Worm (Caenorhabditis elegans) whole organism, young adult: ENCODE measurements around the gene F40A3.7.
A peak's percentile ranks its signal among the peaks of the same experiment; 100 is the strongest.

ENCODE experiments used
- B0019.2 ChIP-seq: fragments of 200-800 bp; sonication (Bioruptor generic); conservative IDR thresholded peaks from 2 replicates; pipeline ENCODE4 v1.3.6; 2022; ENCODE audit warnings: missing genetic modification reagents, missing genetic modification characterization, missing compliant biosample characterization
- B0261.1 ChIP-seq: sonication (generic microtip); optimal IDR thresholded peaks from 2 replicates; lab custom pipeline; 2016; ENCODE audit warnings: mild to moderate bottlenecking, missing genetic modification characterization, moderate library complexity, missing compliant biosample characterization
- C17E4.6 ChIP-seq: fragments of 200-800 bp; sonication (Bioruptor generic); IDR thresholded peaks from 2 replicates; pipeline ENCODE4 v1.3.6; 2022; ENCODE audit warnings: missing genetic modification reagents, missing genetic modification characterization, missing compliant biosample characterization
- F10E7.11 ChIP-seq: sonication (generic microtip); optimal IDR thresholded peaks from 2 replicates; lab custom pipeline; 2017; ENCODE audit warnings: mild to moderate bottlenecking, missing genetic modification characterization, moderate library complexity, missing compliant biosample characterization
- F23B12.7 ChIP-seq: sonication (generic microtip); optimal IDR thresholded peaks from 2 replicates; lab custom pipeline; 2017; ENCODE audit warnings: missing genetic modification characterization, mild to moderate bottlenecking, missing compliant biosample characterization, antibody characterized with exemption, moderate library complexity; ENCODE audit not compliant: insufficient read depth
- F37B4.10 ChIP-seq: fragments of 200-800 bp; sonication (Bioruptor generic); IDR thresholded peaks from 2 replicates; pipeline ENCODE4 v1.3.6; 2022; ENCODE audit warnings: missing genetic modification characterization, missing compliant biosample characterization
- F55B11.4 ChIP-seq: sonication (generic microtip); optimal IDR thresholded peaks from 2 replicates; lab custom pipeline; 2016; ENCODE audit warnings: missing compliant biosample characterization, missing genetic modification characterization, borderline replicate concordance; ENCODE audit not compliant: insufficient read depth
- F57C9.4 ChIP-seq: sonication (generic microtip); optimal IDR thresholded peaks from 2 replicates; lab custom pipeline; 2017; ENCODE audit warnings: mild to moderate bottlenecking, missing genetic modification characterization, missing compliant biosample characterization
- T26A5.8 ChIP-seq: sonication (generic microtip); optimal IDR thresholded peaks from 2 replicates; lab custom pipeline; 2016; ENCODE audit warnings: missing genetic modification characterization, missing compliant biosample characterization
- Y53G8AR.9 ChIP-seq: fragments of 200-800 bp; sonication (Bioruptor generic); conservative IDR thresholded peaks from 2 replicates; pipeline ENCODE4 v1.3.6; 2022; ENCODE audit warnings: missing genetic modification reagents, missing genetic modification characterization, missing compliant biosample characterization
- Y79H2A.3 ChIP-seq: fragments of 200-800 bp; sonication (Bioruptor generic); conservative IDR thresholded peaks from 2 replicates; pipeline ENCODE4 v1.3.6; 2022; ENCODE audit warnings: missing genetic modification reagents, missing genetic modification characterization, missing compliant biosample characterization
- atf-7 ChIP-seq: sonication (generic microtip); optimal IDR thresholded peaks from 2 replicates; lab custom pipeline; 2017; ENCODE audit warnings: mild to moderate bottlenecking, missing genetic modification characterization, missing compliant biosample characterization
- attf-6 ChIP-seq: fragments of 200-800 bp; sonication (Bioruptor generic); IDR thresholded peaks from 2 replicates; pipeline ENCODE4 v1.3.6; 2022; ENCODE audit warnings: missing genetic modification reagents, missing genetic modification characterization, missing compliant biosample characterization
- bed-2 ChIP-seq: fragments of 200-800 bp; sonication (Bioruptor generic); IDR thresholded peaks from 2 replicates; pipeline ENCODE4 v1.3.6; 2022; ENCODE audit warnings: missing genetic modification reagents, missing genetic modification characterization, missing compliant biosample characterization
- ccch-3 ChIP-seq: fragments of 200-800 bp; sonication (Bioruptor generic); optimal IDR thresholded peaks from 2 replicates; lab custom pipeline; 2018; ENCODE audit warnings: mild to moderate bottlenecking, missing genetic modification characterization, missing compliant biosample characterization
- cebp-2 ChIP-seq: fragments of 200-800 bp; sonication (Bioruptor generic); IDR thresholded peaks from 2 replicates; pipeline ENCODE4 v1.3.6; 2022; ENCODE audit warnings: missing genetic modification characterization, missing compliant biosample characterization
- ceh-91 ChIP-seq: fragments of 200-800 bp; sonication (Bioruptor generic); IDR thresholded peaks from 2 replicates; pipeline ENCODE4 v1.3.6; 2022; ENCODE audit warnings: missing genetic modification reagents, missing genetic modification characterization, missing compliant biosample characterization
- dox-1 ChIP-seq: fragments of 200-800 bp; sonication (Bioruptor generic); IDR thresholded peaks from 2 replicates; pipeline ENCODE4 v1.3.6; 2022; ENCODE audit warnings: missing genetic modification reagents, missing genetic modification characterization, missing compliant biosample characterization
- dpff-1 ChIP-seq: sonication (generic microtip); optimal IDR thresholded peaks from 2 replicates; lab custom pipeline; 2017; ENCODE audit warnings: mild to moderate bottlenecking, missing genetic modification characterization, missing compliant biosample characterization
- egl-44 ChIP-seq: fragments of 200-800 bp; sonication (Bioruptor generic); IDR thresholded peaks from 2 replicates; pipeline ENCODE4 v1.3.6; 2022; ENCODE audit warnings: missing genetic modification reagents, missing genetic modification characterization, missing compliant biosample characterization
- egrh-3 ChIP-seq: fragments of 200-800 bp; sonication (Bioruptor generic); IDR thresholded peaks from 2 replicates; pipeline ENCODE4 v1.3.6; 2022; ENCODE audit warnings: missing genetic modification reagents, missing genetic modification characterization, missing compliant biosample characterization
- ekl-4 ChIP-seq: fragments of 200-800 bp; sonication (Bioruptor generic); IDR thresholded peaks from 2 replicates; pipeline ENCODE4 v1.3.6; 2022; ENCODE audit warnings: missing genetic modification reagents, missing genetic modification characterization, missing compliant biosample characterization
- ets-4 ChIP-seq: fragments of 200-800 bp; sonication (Bioruptor generic); optimal IDR thresholded peaks from 2 replicates; lab custom pipeline; 2018; ENCODE audit warnings: mild to moderate bottlenecking, missing genetic modification characterization, missing compliant biosample characterization
- gei-17 ChIP-seq: fragments of 200-800 bp; sonication (Bioruptor generic); optimal IDR thresholded peaks from 2 replicates; lab custom pipeline; 2018; ENCODE audit warnings: mild to moderate bottlenecking, missing genetic modification characterization, missing compliant biosample characterization
- hlh-12 ChIP-seq: sonication (generic microtip); optimal IDR thresholded peaks from 2 replicates; lab custom pipeline; 2016; ENCODE audit warnings: missing genetic modification characterization, missing compliant biosample characterization
- hlh-26 ChIP-seq: fragments of 200-800 bp; sonication (Bioruptor generic); conservative IDR thresholded peaks from 2 replicates; pipeline ENCODE4 v1.3.6; 2022; ENCODE audit warnings: missing genetic modification reagents, missing genetic modification characterization, missing compliant biosample characterization
- hrde-1 ChIP-seq: sonication (generic microtip); optimal IDR thresholded peaks from 2 replicates; lab custom pipeline; 2016; ENCODE audit warnings: missing genetic modification characterization, mild to moderate bottlenecking, missing compliant biosample characterization, moderate library complexity, missing genotype, missing genetic modification reagents, borderline replicate concordance
- lag-1 ChIP-seq: fragments of 200-800 bp; sonication (Bioruptor generic); IDR thresholded peaks from 2 replicates; pipeline ENCODE4 v1.3.6; 2022; ENCODE audit warnings: missing genetic modification reagents, missing genetic modification characterization, missing compliant biosample characterization
- let-526 ChIP-seq: fragments of 200-800 bp; sonication (Bioruptor generic); IDR thresholded peaks from 2 replicates; pipeline ENCODE4 v1.3.6; 2022; ENCODE audit warnings: missing genetic modification reagents, missing genetic modification characterization, missing compliant biosample characterization
- lin-26 ChIP-seq: fragments of 200-800 bp; sonication (Bioruptor generic); IDR thresholded peaks from 2 replicates; pipeline ENCODE4 v1.3.6; 2022; ENCODE audit warnings: missing genetic modification reagents, missing genetic modification characterization, missing compliant biosample characterization
- lin-54 ChIP-seq: fragments of 200-800 bp; sonication (Bioruptor generic); optimal IDR thresholded peaks from 2 replicates; lab custom pipeline; 2018; ENCODE audit warnings: mild to moderate bottlenecking, missing genetic modification characterization, missing compliant biosample characterization
- lir-1 ChIP-seq: fragments of 200-800 bp; sonication (Bioruptor generic); conservative IDR thresholded peaks from 2 replicates; pipeline ENCODE4 v1.3.6; 2022; ENCODE audit warnings: missing genetic modification reagents, missing genetic modification characterization, missing compliant biosample characterization
- lsl-1 ChIP-seq: fragments of 200-800 bp; sonication (Bioruptor generic); optimal IDR thresholded peaks from 2 replicates; lab custom pipeline; 2018; ENCODE audit warnings: mild to moderate bottlenecking, missing genetic modification characterization, moderate library complexity, missing compliant biosample characterization
- nfya-1 ChIP-seq: sonication (generic microtip); optimal IDR thresholded peaks from 2 replicates; lab custom pipeline; 2017; ENCODE audit warnings: antibody characterized with exemption, missing compliant biosample characterization, missing genetic modification characterization, borderline replicate concordance; ENCODE audit not compliant: insufficient read depth
- nhr-80 ChIP-seq: sonication (generic microtip); optimal IDR thresholded peaks from 2 replicates; lab custom pipeline; 2016; ENCODE audit warnings: missing genetic modification characterization, missing compliant biosample characterization
- pbrm-1 ChIP-seq: fragments of 200-800 bp; sonication (Bioruptor generic); IDR thresholded peaks from 2 replicates; pipeline ENCODE4 v1.3.6; 2022; ENCODE audit warnings: missing genetic modification reagents, missing genetic modification characterization, missing compliant biosample characterization
- rec-8 ChIP-seq, 2 experiments: sonication (generic microtip); optimal IDR thresholded peaks; 2 replicates each; lab custom pipeline; 2016; ENCODE audit warnings: mild to moderate bottlenecking in 2 of 2, missing genetic modification characterization in 2 of 2, missing genetic modification reagents in 2 of 2, missing genotype in 2 of 2, missing biosample characterization in 1 of 2, missing compliant biosample characterization in 1 of 2, moderate library complexity in 1 of 2
- sea-2 ChIP-seq: fragments of 200-800 bp; sonication (Bioruptor generic); IDR thresholded peaks from 2 replicates; pipeline ENCODE4 v1.3.6; 2022; ENCODE audit warnings: missing genetic modification characterization, missing compliant biosample characterization
- snpc-1.1 ChIP-seq: sonication (generic microtip); optimal IDR thresholded peaks from 2 replicates; lab custom pipeline; 2017; ENCODE audit warnings: missing genetic modification characterization, mild to moderate bottlenecking, missing compliant biosample characterization, antibody characterized with exemption, moderate library complexity, missing genotype, missing genetic modification reagents; ENCODE audit not compliant: insufficient read depth
- snpc-1.3 ChIP-seq: sonication (generic microtip); optimal IDR thresholded peaks from 2 replicates; lab custom pipeline; 2017; ENCODE audit warnings: missing genetic modification characterization, mild to moderate bottlenecking, missing compliant biosample characterization, antibody characterized with exemption, moderate library complexity, missing genotype, missing genetic modification reagents; ENCODE audit not compliant: insufficient read depth
- snpc-3.4 ChIP-seq: sonication (generic microtip); optimal IDR thresholded peaks from 2 replicates; lab custom pipeline; 2017; ENCODE audit warnings: missing genetic modification characterization, mild to moderate bottlenecking, missing compliant biosample characterization, antibody characterized with exemption, moderate library complexity, missing genotype, missing genetic modification reagents
- snpc-4 ChIP-seq, 5 experiments: fragments of 150-350 bp in 1 of 5; sonication (generic microtip) in 4 of 5; optimal IDR thresholded peaks; 2 replicates each; lab custom pipeline; 2014 to 2018; ENCODE audit warnings: missing genetic modification characterization in 5 of 5, missing biosample characterization in 3 of 5, antibody characterized with exemption in 2 of 5, mild to moderate bottlenecking in 2 of 5, missing compliant biosample characterization in 2 of 5, missing genotype in 2 of 5, moderate library complexity in 2 of 5, missing genetic modification reagents in 1 of 5
- somi-1 ChIP-seq: fragments of 200-800 bp; sonication (Bioruptor generic); optimal IDR thresholded peaks from 2 replicates; lab custom pipeline; 2018; ENCODE audit warnings: mild to moderate bottlenecking, missing genetic modification characterization, missing compliant biosample characterization
- sptf-2 ChIP-seq: fragments of 200-800 bp; sonication (Bioruptor generic); optimal IDR thresholded peaks from 2 replicates; lab custom pipeline; 2018; ENCODE audit warnings: mild to moderate bottlenecking, missing genetic modification characterization, missing compliant biosample characterization
- tbp1 ChIP-seq: fragments of 200-800 bp; sonication (Bioruptor generic); optimal IDR thresholded peaks from 2 replicates; lab custom pipeline; 2018; ENCODE audit warnings: mild to moderate bottlenecking, missing genetic modification characterization, missing compliant biosample characterization
- xnd-1 ChIP-seq: sonication (generic microtip); optimal IDR thresholded peaks from 2 replicates; lab custom pipeline; 2016; ENCODE audit warnings: missing genotype, missing genetic modification reagents, missing genetic modification characterization, missing compliant biosample characterization
- zfh-2 ChIP-seq: fragments of 200-800 bp; sonication (Bioruptor generic); conservative IDR thresholded peaks from 2 replicates; pipeline ENCODE4 v1.3.6; 2022; ENCODE audit warnings: missing genetic modification reagents, missing genetic modification characterization, missing compliant biosample characterization

F40A3.7 gene

ce11 chrV:7848251-7848650 is 51.4 kb downstream of the F40A3.7 start (continued):
- TF ChIP-seq B0019.2 (GFP tag; lab: Robert Waterston, UW) = no peak
- no peak for TF ChIP-seq snpc-4 (GFP tag; optimal IDR thresholded peaks at IDR 0.05; lab: Kevin White, UChicago)
- TF ChIP-seq snpc-4 (tag; optimal IDR thresholded peaks at IDR 0.05; lab: Kevin White, UChicago) = peak in 1 of 4 experiments; percentile 8
- no peak for TF ChIP-seq Y53G8AR.9 (GFP tag; lab: Robert Waterston, UW)
- no peak for TF ChIP-seq Y79H2A.3 (GFP tag; lab: Robert Waterston, UW)
- TF ChIP-seq dox-1 (GFP tag; lab: Robert Waterston, UW) = peak; percentile 50; the same call in 1 of the 2 replicates
- no peak for TF ChIP-seq ceh-91
- TF ChIP-seq ets-4 (GFP tag; lab: Kevin White, UChicago) = no peak
- TF ChIP-seq pbrm-1 (GFP tag; lab: Robert Waterston, UW) = no peak
- no peak for TF ChIP-seq lag-1
- TF ChIP-seq lin-26 (GFP tag; lab: Robert Waterston, UW) = no peak
- TF ChIP-seq lir-1 (GFP tag; lab: Robert Waterston, UW) = no peak; the same call in 1 of the 2 replicates
- no peak for TF ChIP-seq let-526 (GFP tag; lab: Robert Waterston, UW)
- TF ChIP-seq ekl-4 (GFP tag; lab: Robert Waterston, UW) = no peak
- TF ChIP-seq lin-54 = no peak
- TF ChIP-seq B0261.1 (tag; lab: Kevin White, UChicago) = no peak
- TF ChIP-seq snpc-1.1 = no peak
- TF ChIP-seq ccch-3 (GFP tag; lab: Kevin White, UChicago) = no peak
- no peak for TF ChIP-seq gei-17 (GFP tag; lab: Kevin White, UChicago)
- no peak for TF ChIP-seq F55B11.4 (tag; lab: Kevin White, UChicago)
- peak; percentile 2 for TF ChIP-seq atf-7
- TF ChIP-seq snpc-1.3 (tag; lab: Kevin White, UChicago) = no peak
- no peak for TF ChIP-seq tbp1 (GFP tag; lab: Kevin White, UChicago)
- TF ChIP-seq hlh-12 (tag; lab: Kevin White, UChicago) = no peak
- no peak for TF ChIP-seq F10E7.11 (tag; lab: Kevin White, UChicago)
- no peak for TF ChIP-seq lsl-1 (GFP tag; lab: Kevin White, UChicago)
- TF ChIP-seq snpc-3.4 (tag; lab: Kevin White, UChicago) = no peak
- TF ChIP-seq egl-44 (GFP tag; lab: Robert Waterston, UW) = no peak
- peak; percentile 90 for TF ChIP-seq zfh-2 (GFP tag; lab: Robert Waterston, UW)
- TF ChIP-seq nhr-80 = peak; percentile 49
- no peak for TF ChIP-seq xnd-1 (tag; lab: Kevin White, UChicago)
- no peak for TF ChIP-seq dpff-1 (tag; lab: Kevin White, UChicago)
- TF ChIP-seq hlh-26 = no peak
- TF ChIP-seq rec-8 (tag; optimal IDR thresholded peaks at IDR 0.05; lab: Kevin White, UChicago) = no peak
- no peak for TF ChIP-seq F37B4.10
- no peak for TF ChIP-seq nfya-1
- no peak for TF ChIP-seq sptf-2
- no peak for TF ChIP-seq attf-6 (GFP tag; lab: Robert Waterston, UW)
- TF ChIP-seq bed-2 (GFP tag; lab: Robert Waterston, UW) = no peak
- TF ChIP-seq T26A5.8 (tag; lab: Kevin White, UChicago) = no peak
- TF ChIP-seq sea-2 = no peak
- TF ChIP-seq C17E4.6 (GFP tag; lab: Robert Waterston, UW) = no peak
- TF ChIP-seq F23B12.7 (tag; lab: Kevin White, UChicago) = no peak
- TF ChIP-seq egrh-3 (GFP tag; lab: Robert Waterston, UW) = peak; percentile 57; the same call in 1 of the 2 replicates
- TF ChIP-seq hrde-1 = no peak
- no peak for TF ChIP-seq cebp-2
- TF ChIP-seq F57C9.4 = no peak
- TF ChIP-seq somi-1 = no peak
